Fruit fly (Drosophila melanogaster) Kc167 (cell line): Measurements from ENCODE around the gene CG17078.

Source experiments
- h ChIP-seq: fragments of >200 bp; optimal IDR thresholded peaks from 3 replicates; lab custom pipeline; 2018; ENCODE audit warnings: missing external identifiers
- insv ChIP-seq: fragments of >200 bp; optimal IDR thresholded peaks from 3 replicates; lab custom pipeline; 2018; ENCODE audit warnings: missing external identifiers
- psq ChIP-seq: fragments of >200 bp; optimal IDR thresholded peaks from 2 replicates; lab custom pipeline; 2017; ENCODE audit warnings: missing external identifiers

DNA sequence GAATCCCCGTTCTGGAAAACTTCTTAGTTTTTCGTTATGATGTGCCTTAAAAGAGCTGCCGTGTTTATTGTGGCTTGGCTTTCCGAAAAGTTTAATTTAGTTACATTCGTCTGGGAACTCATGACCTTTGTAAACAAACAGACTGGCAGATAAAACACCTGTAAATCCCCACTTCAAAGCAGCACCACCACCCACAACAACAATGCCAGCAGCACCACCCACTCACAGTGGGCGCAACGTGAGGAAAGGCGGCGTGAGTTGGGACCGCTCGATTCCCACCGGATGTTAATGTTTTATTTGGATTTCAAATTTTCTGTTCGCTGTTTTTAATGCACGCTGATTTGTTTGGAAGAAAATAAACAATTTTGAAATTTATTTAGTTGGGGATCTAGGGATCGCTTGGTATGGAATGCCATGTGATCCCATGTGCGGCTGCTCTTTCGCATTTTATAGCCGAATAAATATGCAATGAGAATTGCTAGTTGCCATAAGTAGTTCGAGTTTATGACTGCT is 30.2 kb upstream of the CG17078 start:
- TF ChIP-seq h (lab: Kevin White, UChicago): no peak
- no peak for TF ChIP-seq psq (lab: Kevin White, UChicago)
- no peak for TF ChIP-seq insv (lab: Kevin White, UChicago)
